Worm (Caenorhabditis elegans) whole organism, L4 larva: Measurements from ENCODE around the gene hda-6.
A peak's percentile ranks its signal among the peaks of the same experiment; 100 is the strongest.

Source experiments
- F44E2.7 ChIP-seq: fragments of 200-800 bp; sonication (Bioruptor generic); IDR thresholded peaks from 2 replicates; pipeline ENCODE4 v2.1.2; 2022; ENCODE audit warnings: missing genetic modification characterization, missing compliant biosample characterization
- R02D3.7 ChIP-seq: fragments of 150-350 bp; sonication (generic microtip); optimal IDR thresholded peaks from 3 replicates; lab custom pipeline; 2014; ENCODE audit warnings: missing biosample characterization, missing genetic modification characterization
- ZK337.2 ChIP-seq: fragments of 200-800 bp; sonication (Bioruptor generic); IDR thresholded peaks from 2 replicates; pipeline ENCODE4 v1.3.6; 2022; ENCODE audit warnings: missing genetic modification reagents, missing genetic modification characterization, missing compliant biosample characterization
- aha-1 ChIP-seq: fragments of 150-350 bp; peaks from one replicate; lab custom pipeline; 2014; ENCODE audit warnings: missing biosample characterization, missing genetic modification characterization
- ceh-20 ChIP-seq: fragments of 200-800 bp; sonication (Bioruptor generic); IDR thresholded peaks from 2 replicates; pipeline ENCODE4 v1.3.6; 2022; ENCODE audit warnings: missing genetic modification reagents, missing genetic modification characterization, missing compliant biosample characterization
- ceh-28 ChIP-seq: fragments of 150-350 bp; optimal IDR thresholded peaks from 2 replicates; lab custom pipeline; 2014; ENCODE audit warnings: missing biosample characterization, missing genetic modification reagents, missing genetic modification characterization
- ceh-62 ChIP-seq: sonication (generic microtip); optimal IDR thresholded peaks from 2 replicates; lab custom pipeline; 2017; ENCODE audit warnings: missing biosample characterization, missing genetic modification characterization
- ctbp-1 ChIP-seq: fragments of 200-800 bp; sonication (Bioruptor generic); IDR thresholded peaks from 2 replicates; pipeline ENCODE4 v1.3.6; 2022; ENCODE audit warnings: missing genetic modification reagents, missing genetic modification characterization, missing compliant biosample characterization
- daf-16 ChIP-seq, 3 experiments: sonication (generic microtip); optimal IDR thresholded peaks; 2 replicates each; lab custom pipeline; 2016 to 2017; ENCODE audit warnings: missing genetic modification characterization in 3 of 3, missing genetic modification reagents in 3 of 3, mild to moderate bottlenecking in 2 of 3, missing compliant biosample characterization in 2 of 3, missing biosample characterization in 1 of 3, moderate library complexity in 1 of 3
- daf-8 ChIP-seq: fragments of 200-800 bp; sonication (Bioruptor generic); IDR thresholded peaks from 2 replicates; pipeline ENCODE4 v1.3.6; 2022; ENCODE audit warnings: missing genetic modification characterization, missing compliant biosample characterization
- dmd-6 ChIP-seq: fragments of 200-800 bp; sonication (Bioruptor generic); IDR thresholded peaks from 2 replicates; pipeline ENCODE4 v1.3.6; 2022; ENCODE audit warnings: missing genetic modification reagents, missing genetic modification characterization, missing compliant biosample characterization
- dve-1 ChIP-seq: sonication (generic microtip); optimal IDR thresholded peaks from 2 replicates; lab custom pipeline; 2017; ENCODE audit warnings: antibody characterized with exemption, mild to moderate bottlenecking, missing genetic modification characterization, missing compliant biosample characterization; ENCODE audit not compliant: insufficient read depth
- egl-43 ChIP-seq: fragments of 200-800 bp; sonication (Bioruptor generic); IDR thresholded peaks from 2 replicates; pipeline ENCODE4 v1.3.6; 2022; ENCODE audit warnings: missing genetic modification reagents, missing genetic modification characterization, missing compliant biosample characterization
- fkh-10 ChIP-seq: fragments of 150-350 bp; optimal IDR thresholded peaks from 2 replicates; lab custom pipeline; 2014; ENCODE audit warnings: missing biosample characterization, missing genetic modification reagents, missing genetic modification characterization
- hlh-11 ChIP-seq: fragments of 200-800 bp; sonication (Bioruptor generic); optimal IDR thresholded peaks from 2 replicates; lab custom pipeline; 2018; ENCODE audit warnings: mild to moderate bottlenecking, missing genetic modification characterization, missing compliant biosample characterization
- hlh-30 ChIP-seq: sonication (generic microtip); optimal IDR thresholded peaks from 2 replicates; lab custom pipeline; 2017; ENCODE audit warnings: antibody characterized with exemption, mild to moderate bottlenecking, missing genetic modification characterization, missing compliant biosample characterization; ENCODE audit not compliant: insufficient read depth
- hmg-1.1 ChIP-seq: fragments of 200-800 bp; sonication (Bioruptor generic); IDR thresholded peaks from 2 replicates; pipeline ENCODE4 v1.3.6; 2022; ENCODE audit warnings: missing genetic modification reagents, missing genetic modification characterization, missing compliant biosample characterization
- lin-13 ChIP-seq: fragments of 150-350 bp; optimal IDR thresholded peaks from 2 replicates; lab custom pipeline; 2014; ENCODE audit warnings: missing biosample characterization, missing genetic modification reagents, missing genetic modification characterization
- lin-29 ChIP-seq: fragments of 200-800 bp; sonication (Bioruptor generic); IDR thresholded peaks from 2 replicates; pipeline ENCODE4 v1.3.6; 2022; ENCODE audit warnings: missing genetic modification reagents, missing genetic modification characterization, missing compliant biosample characterization
- mdt-29 ChIP-seq: fragments of 200-800 bp; sonication (Bioruptor generic); IDR thresholded peaks from 2 replicates; pipeline ENCODE4 v1.3.6; 2022; ENCODE audit warnings: missing genetic modification reagents, missing genetic modification characterization, missing compliant biosample characterization
- mxl-2 ChIP-seq: fragments of 200-800 bp; sonication (Bioruptor generic); conservative IDR thresholded peaks from 2 replicates; pipeline ENCODE4 v1.3.6; 2022; ENCODE audit warnings: missing genetic modification reagents, missing genetic modification characterization, missing compliant biosample characterization
- nhr-28 ChIP-seq: fragments of 150-350 bp; optimal IDR thresholded peaks from 2 replicates; lab custom pipeline; 2014; ENCODE audit warnings: missing biosample characterization, missing genetic modification characterization
- nhr-41 ChIP-seq: fragments of 200-800 bp; sonication (Bioruptor generic); IDR thresholded peaks from 2 replicates; pipeline ENCODE4 v1.3.6; 2022; ENCODE audit warnings: missing genetic modification reagents, missing genetic modification characterization, missing compliant biosample characterization
- pha-4 ChIP-seq, 2 experiments: fragments of 150-350 bp in 1 of 2; fragments of 200-800 bp in 1 of 2; sonication (Bioruptor generic) in 1 of 2; IDR thresholded peaks in 1 of 2; optimal IDR thresholded peaks in 1 of 2; 2 replicates each; pipeline versions ENCODE4 v1.3.6 to Lab custom; 2014 to 2022; ENCODE audit warnings: missing genetic modification characterization in 2 of 2, missing genetic modification reagents in 2 of 2, missing biosample characterization in 1 of 2, missing compliant biosample characterization in 1 of 2
- php-3 ChIP-seq: fragments of 200-800 bp; sonication (Bioruptor generic); IDR thresholded peaks from 2 replicates; pipeline ENCODE4 v1.3.6; 2022; ENCODE audit warnings: missing genetic modification reagents, missing genetic modification characterization, missing compliant biosample characterization
- pqm-1 ChIP-seq: sonication (generic microtip); optimal IDR thresholded peaks from 2 replicates; lab custom pipeline; 2017; ENCODE audit warnings: missing biosample characterization, missing genetic modification characterization
- tra-1 ChIP-seq: fragments of 200-800 bp; sonication (Bioruptor generic); IDR thresholded peaks from 2 replicates; pipeline ENCODE4 v1.3.6; 2022; ENCODE audit warnings: missing genetic modification reagents, missing genetic modification characterization, missing compliant biosample characterization
- zag-1 ChIP-seq: fragments of 150-350 bp; optimal IDR thresholded peaks from 2 replicates; lab custom pipeline; 2014; ENCODE audit warnings: missing biosample characterization, missing genetic modification characterization
- zfp-3 ChIP-seq: fragments of 200-800 bp; sonication (Bioruptor generic); conservative IDR thresholded peaks from 2 replicates; pipeline ENCODE4 v1.3.6; 2022; ENCODE audit warnings: missing genetic modification reagents, missing genetic modification characterization, missing compliant biosample characterization
- zip-2 ChIP-seq: fragments of 150-350 bp; optimal IDR thresholded peaks from 2 replicates; lab custom pipeline; 2014; ENCODE audit warnings: missing biosample characterization, missing genetic modification characterization
- ztf-7 ChIP-seq: fragments of 150-350 bp; optimal IDR thresholded peaks from 2 replicates; lab custom pipeline; 2014; ENCODE audit warnings: missing biosample characterization, missing genetic modification characterization

Gene hda-6

DNA sequence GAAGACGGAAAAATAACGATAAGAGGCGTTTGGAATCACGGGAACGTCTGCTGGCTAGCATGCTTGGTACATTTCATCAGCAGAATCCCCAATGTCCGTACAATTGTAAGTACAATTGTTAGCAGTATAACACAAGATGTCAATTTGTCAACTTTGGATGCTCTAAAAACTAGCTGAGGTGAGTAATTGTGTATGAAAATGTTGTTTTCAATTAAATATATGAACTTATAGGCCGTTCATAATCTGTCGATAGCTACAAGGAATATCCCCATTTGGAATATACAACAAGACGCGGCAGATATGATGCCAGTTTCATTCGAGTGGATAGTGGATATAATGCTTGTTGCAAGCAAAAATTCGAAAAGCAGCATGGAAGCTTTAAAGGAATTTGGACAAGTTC lies 20.9 kb upstream of the hda-6 start, which contains the start of gene F41H10.12:
TSS of gene F41H10.12 (plus strand) at position 301 of the 400 bp plus-strand sequence.
- TF ChIP-seq mxl-2 (GFP tag; lab: Robert Waterston, UW), result no peak

DNA sequence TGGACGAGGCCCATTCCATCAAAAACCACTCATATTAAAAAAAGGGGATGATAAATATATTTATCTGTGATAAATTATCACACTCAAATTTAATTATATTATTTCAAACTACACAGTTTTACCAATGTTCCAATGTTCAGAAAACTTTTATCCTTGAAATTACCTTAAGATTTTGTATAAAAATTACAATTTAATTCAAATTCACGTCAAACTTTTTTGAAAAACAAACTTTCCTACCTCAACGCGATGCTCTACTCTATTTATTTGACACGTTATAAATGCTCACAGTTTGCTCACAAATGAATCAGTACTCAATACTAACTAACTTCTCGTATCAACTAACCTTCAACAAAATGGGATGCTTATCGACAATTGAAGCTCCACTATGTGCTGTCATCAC lies 18.5 kb upstream of the hda-6 start, which contains the start of gene F41H10.1:
TSS of gene F41H10.1 (plus strand) at position 301 of the 400 bp plus-strand sequence.
- TF ChIP-seq zfp-3 (GFP tag; lab: Robert Waterston, UW) (no peak), ceh-28 (tag; lab: Kevin White, UChicago) (no peak), lin-13 (GFP tag; lab: Kevin White, UChicago) (no peak), lin-29 (GFP tag; lab: Robert Waterston, UW) (no peak), nhr-41 (GFP tag; lab: Robert Waterston, UW) (no peak), daf-8 (no peak), egl-43 (GFP tag; lab: Robert Waterston, UW) (no peak), ceh-62 (tag; lab: Kevin White, UChicago) (no peak), hmg-1.1 (GFP tag; lab: Robert Waterston, UW) (no peak), zip-2 (tag; lab: Kevin White, UChicago) (no peak)

DNA sequence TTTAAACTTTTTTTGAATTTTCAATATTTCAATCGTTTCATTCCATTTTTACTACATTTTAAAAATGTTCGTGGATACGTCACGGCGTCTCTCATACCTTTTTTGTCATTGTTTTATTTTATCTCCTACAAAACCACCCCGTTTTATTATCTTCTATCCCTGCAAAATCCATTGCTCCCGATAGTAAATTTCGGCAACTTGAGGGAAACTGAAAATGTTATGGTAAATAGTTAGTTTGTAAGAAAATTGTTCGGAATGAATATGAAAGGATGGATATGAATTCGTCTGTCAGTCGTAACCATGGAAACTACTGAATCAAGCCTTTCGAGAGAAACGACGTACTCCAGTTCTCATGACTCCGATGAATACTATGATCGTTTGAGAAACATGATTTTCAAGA lies 17.2 kb upstream of the hda-6 start, which contains the start of gene F41H10.2:
TSS of gene F41H10.2 (plus strand) at position 301 of the 400 bp plus-strand sequence.
- TF ChIP-seq aha-1 (peak; percentile 66), mxl-2 (GFP tag; lab: Robert Waterston, UW) (no peak)
- TF ChIP-seq, all 104 proteins: peak for 1

DNA sequence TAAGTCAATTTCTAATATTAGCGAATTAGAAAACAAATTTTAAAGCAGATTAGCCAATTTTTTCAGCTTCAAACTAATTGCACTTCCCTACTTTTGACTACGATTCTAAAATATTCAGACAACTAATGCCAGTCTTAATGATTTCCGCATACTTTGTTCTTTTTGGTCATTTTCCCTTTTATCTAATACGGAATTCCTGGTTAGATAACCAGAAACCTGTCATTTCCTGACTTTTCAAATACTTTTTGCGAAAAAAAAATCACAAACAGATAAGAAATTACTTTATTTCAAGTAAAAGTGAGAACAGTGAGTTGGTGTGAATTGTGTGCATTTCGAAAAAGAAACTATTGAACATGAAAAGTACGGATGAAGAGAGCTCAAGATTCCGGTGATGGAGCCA lies 16.0 kb upstream of the hda-6 start:
- TF ChIP-seq R02D3.7 (tag; lab: Kevin White, UChicago) (no peak), egl-43 (GFP tag; lab: Robert Waterston, UW) (no peak), php-3 (GFP tag; lab: Robert Waterston, UW) (0 out of 2 replicates have a peak, but pooled peaks have one; percentile 16), daf-16 (GFP tag; optimal IDR thresholded peaks at IDR 0.05; lab: Kevin White, UChicago) (no peak), daf-16 (tag; optimal IDR thresholded peaks at IDR 0.05; lab: Kevin White, UChicago) (peak; percentile 65), dve-1 (tag; lab: Kevin White, UChicago) (peak; percentile 70), nhr-28 (tag; lab: Kevin White, UChicago) (peak; percentile 53), hlh-11 (tag; lab: Kevin White, UChicago) (peak; percentile 14), tra-1 (GFP tag; lab: Robert Waterston, UW) (peak; percentile 61; the same call in 1 of the 2 replicates), dmd-6 (GFP tag; lab: Robert Waterston, UW) (peak; percentile 77)

DNA sequence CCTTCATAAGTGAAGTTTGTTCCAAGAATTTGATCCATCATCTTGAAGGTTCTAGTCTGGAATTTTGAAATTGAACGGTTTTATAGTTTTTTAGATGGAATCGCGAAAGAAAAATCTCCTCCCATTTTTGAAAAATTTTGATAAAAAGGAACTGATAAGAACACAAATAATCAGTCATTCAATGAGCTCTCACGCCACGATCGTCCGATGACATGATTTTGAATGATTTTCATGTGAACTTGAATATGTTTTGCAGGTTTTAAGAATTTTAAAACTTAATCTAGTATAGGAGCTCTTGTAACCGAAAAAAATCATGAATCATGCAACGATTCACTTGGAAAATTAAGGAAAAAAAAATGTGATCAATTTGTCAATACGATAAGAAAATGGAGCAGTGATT lies 13.0 kb upstream of the hda-6 start, which contains the start of gene elo-5:
TSS of gene elo-5 (minus strand) at position 56 of the 400 bp plus-strand sequence.
- TF ChIP-seq ZK337.2 (GFP tag; lab: Robert Waterston, UW), result no peak
- TF ChIP-seq ceh-20, result no peak
- no peak for TF ChIP-seq pha-4 (GFP tag; IDR thresholded peaks at IDR 0.05; lab: Robert Waterston, UW)
- no peak for TF ChIP-seq pha-4 (tag; optimal IDR thresholded peaks at IDR 0.05; lab: Kevin White, UChicago)
- TF ChIP-seq dmd-6 (GFP tag; lab: Robert Waterston, UW), result peak; percentile 53
- TF ChIP-seq zag-1, result no peak
- TF ChIP-seq aha-1, result peak; percentile 48
- TF ChIP-seq hlh-11 (tag; lab: Kevin White, UChicago), result peak; percentile 63
- no peak for TF ChIP-seq R02D3.7 (tag; lab: Kevin White, UChicago)
- no peak for TF ChIP-seq F44E2.7 (GFP tag; lab: Robert Waterston, UW)
- TF ChIP-seq hlh-30 (tag; lab: Kevin White, UChicago), result peak; percentile 25
- TF ChIP-seq fkh-10 (GFP tag; lab: Kevin White, UChicago), result no peak
- TF ChIP-seq daf-16 (GFP tag; optimal IDR thresholded peaks at IDR 0.05; lab: Kevin White, UChicago), result no peak
- TF ChIP-seq daf-16 (tag; optimal IDR thresholded peaks at IDR 0.05; lab: Kevin White, UChicago), result peak; percentile 75
- TF ChIP-seq nhr-28 (tag; lab: Kevin White, UChicago), result peak; percentile 45
- peak; percentile 37 for TF ChIP-seq pqm-1 (tag; lab: Kevin White, UChicago)
- TF ChIP-seq mdt-29 (GFP tag; lab: Robert Waterston, UW), result no peak
- TF ChIP-seq dve-1 (tag; lab: Kevin White, UChicago), result peak; percentile 35
- no peak for TF ChIP-seq ztf-7 (tag; lab: Kevin White, UChicago)
- no peak for TF ChIP-seq ctbp-1
